Worm (Caenorhabditis elegans) whole organism, late embryonic: ENCODE measurements around the gene aqp-2.

ENCODE experiments used
- ama-1 ChIP-seq: fragments of 150-350 bp; optimal IDR thresholded peaks from 2 replicates; lab custom pipeline; 2014
- ceh-14 ChIP-seq: sonication (generic microtip); optimal IDR thresholded peaks from 2 replicates; lab custom pipeline; 2016; ENCODE audit warnings: missing genotype, missing genetic modification characterization, missing compliant biosample characterization
- ceh-2 ChIP-seq: sonication (generic microtip); optimal IDR thresholded peaks from 2 replicates; lab custom pipeline; 2016; ENCODE audit warnings: missing genotype, missing genetic modification characterization, missing compliant biosample characterization
- ceh-30 ChIP-seq: fragments of 150-350 bp; optimal IDR thresholded peaks from 2 replicates; lab custom pipeline; 2014; ENCODE audit warnings: missing biosample characterization, missing genetic modification characterization
- madf-2 ChIP-seq: sonication (generic microtip); optimal IDR thresholded peaks from 2 replicates; lab custom pipeline; 2017; ENCODE audit warnings: missing genetic modification characterization, missing compliant biosample characterization
- nfya-1 ChIP-seq: sonication (generic microtip); optimal IDR thresholded peaks from 2 replicates; lab custom pipeline; 2017; ENCODE audit warnings: missing genetic modification characterization, mild to moderate bottlenecking, missing compliant biosample characterization, antibody characterized with exemption, moderate library complexity
- nhr-11 ChIP-seq: fragments of 150-350 bp; optimal IDR thresholded peaks from 2 replicates; lab custom pipeline; 2014; ENCODE audit warnings: missing biosample characterization, missing genetic modification characterization
- nhr-232 ChIP-seq: sonication (generic microtip); optimal IDR thresholded peaks from 2 replicates; lab custom pipeline; 2016; ENCODE audit warnings: missing genetic modification characterization, missing compliant biosample characterization
- pax-1 ChIP-seq: fragments of 150-350 bp; optimal IDR thresholded peaks from 2 replicates; lab custom pipeline; 2014; ENCODE audit warnings: missing biosample characterization, missing genetic modification characterization
- tbx-2 ChIP-seq: sonication (generic microtip); optimal IDR thresholded peaks from 2 replicates; lab custom pipeline; 2016; ENCODE audit warnings: missing genetic modification characterization, missing compliant biosample characterization
- unc-42 ChIP-seq: sonication (generic microtip); optimal IDR thresholded peaks from 2 replicates; lab custom pipeline; 2016; ENCODE audit warnings: missing genotype, missing genetic modification characterization, missing compliant biosample characterization

ce11 chrII:9246648-9247047 lies 15.1 kb downstream of the aqp-2 start, which contains the start of gene T26C5.5:
- TF ChIP-seq nfya-1 (no peak), ceh-2 (no peak), ama-1 (lab: Kevin White, UChicago) (no peak), unc-42 (tag; lab: Kevin White, UChicago) (no peak), nhr-232 (tag; lab: Kevin White, UChicago) (no peak), tbx-2 (no peak), ceh-30 (no peak), nhr-11 (no peak), pax-1 (tag; lab: Kevin White, UChicago) (no peak), ceh-14 (tag; lab: Kevin White, UChicago) (no peak), madf-2 (tag; lab: Kevin White, UChicago) (no peak)
